Worm (Caenorhabditis elegans) whole organism, young adult: ENCODE measurements around the gene T19C4.24.

Experiments used
- B0019.2 ChIP-seq: fragments of 200-800 bp; sonication (Bioruptor generic); conservative IDR thresholded peaks from 2 replicates; pipeline ENCODE4 v1.3.6; 2022; ENCODE audit warnings: missing genetic modification reagents, missing genetic modification characterization, missing compliant biosample characterization
- B0261.1 ChIP-seq: sonication (generic microtip); optimal IDR thresholded peaks from 2 replicates; lab custom pipeline; 2016; ENCODE audit warnings: mild to moderate bottlenecking, missing genetic modification characterization, moderate library complexity, missing compliant biosample characterization
- C17E4.6 ChIP-seq: fragments of 200-800 bp; sonication (Bioruptor generic); IDR thresholded peaks from 2 replicates; pipeline ENCODE4 v1.3.6; 2022; ENCODE audit warnings: missing genetic modification reagents, missing genetic modification characterization, missing compliant biosample characterization
- D2030.7 ChIP-seq: fragments of 200-800 bp; sonication (Bioruptor generic); IDR thresholded peaks from 2 replicates; pipeline ENCODE4 v1.3.6; 2022; ENCODE audit warnings: missing genetic modification reagents, missing genetic modification characterization, missing compliant biosample characterization
- F10E7.11 ChIP-seq: sonication (generic microtip); optimal IDR thresholded peaks from 2 replicates; lab custom pipeline; 2017; ENCODE audit warnings: mild to moderate bottlenecking, missing genetic modification characterization, moderate library complexity, missing compliant biosample characterization
- F33H1.4 ChIP-seq: fragments of 200-800 bp; sonication (Bioruptor generic); IDR thresholded peaks from 2 replicates; pipeline ENCODE4 v1.3.6; 2022; ENCODE audit warnings: missing genetic modification reagents, missing genetic modification characterization, missing compliant biosample characterization
- F37B4.10 ChIP-seq: fragments of 200-800 bp; sonication (Bioruptor generic); IDR thresholded peaks from 2 replicates; pipeline ENCODE4 v1.3.6; 2022; ENCODE audit warnings: missing genetic modification characterization, missing compliant biosample characterization
- T26A5.8 ChIP-seq: sonication (generic microtip); optimal IDR thresholded peaks from 2 replicates; lab custom pipeline; 2016; ENCODE audit warnings: missing genetic modification characterization, missing compliant biosample characterization
- Y53F4B.3 ChIP-seq: fragments of 200-800 bp; sonication (Bioruptor generic); IDR thresholded peaks from 2 replicates; pipeline ENCODE4 v1.3.6; 2022; ENCODE audit warnings: missing genetic modification reagents, missing genetic modification characterization, missing compliant biosample characterization
- Y53G8AR.9 ChIP-seq: fragments of 200-800 bp; sonication (Bioruptor generic); conservative IDR thresholded peaks from 2 replicates; pipeline ENCODE4 v1.3.6; 2022; ENCODE audit warnings: missing genetic modification reagents, missing genetic modification characterization, missing compliant biosample characterization
- Y67H2A.10 ChIP-seq: fragments of 200-800 bp; sonication (Bioruptor generic); conservative IDR thresholded peaks from 2 replicates; pipeline ENCODE4 v1.3.6; 2022; ENCODE audit warnings: missing genetic modification reagents, missing genetic modification characterization, missing compliant biosample characterization
- ZK185.1 ChIP-seq: sonication (generic microtip); optimal IDR thresholded peaks from 2 replicates; lab custom pipeline; 2016; ENCODE audit warnings: mild to moderate bottlenecking, missing genetic modification characterization, missing compliant biosample characterization; ENCODE audit not compliant: poor library complexity, severe bottlenecking
- ama-1 ChIP-seq, 3 experiments: fragments of 150-350 bp in 1 of 3; sonication (generic microtip) in 2 of 3; optimal IDR thresholded peaks; 2 replicates each; lab custom pipeline; 2014 to 2018; ENCODE audit warnings: missing biosample characterization in 2 of 3, missing genetic modification characterization in 2 of 3, missing genetic modification reagents in 2 of 3
- atf-7 ChIP-seq: sonication (generic microtip); optimal IDR thresholded peaks from 2 replicates; lab custom pipeline; 2017; ENCODE audit warnings: mild to moderate bottlenecking, missing genetic modification characterization, missing compliant biosample characterization
- athp-1 ChIP-seq: sonication (generic microtip); optimal IDR thresholded peaks from 2 replicates; lab custom pipeline; 2017; ENCODE audit warnings: mild to moderate bottlenecking, missing genetic modification characterization, missing compliant biosample characterization
- bed-1 ChIP-seq: fragments of 200-800 bp; sonication (Bioruptor generic); IDR thresholded peaks from 2 replicates; pipeline ENCODE4 v1.3.6; 2022; ENCODE audit warnings: missing genetic modification reagents, missing genetic modification characterization, missing compliant biosample characterization
- bed-2 ChIP-seq: fragments of 200-800 bp; sonication (Bioruptor generic); IDR thresholded peaks from 2 replicates; pipeline ENCODE4 v1.3.6; 2022; ENCODE audit warnings: missing genetic modification reagents, missing genetic modification characterization, missing compliant biosample characterization
- ceh-27 ChIP-seq: fragments of 200-800 bp; sonication (Bioruptor generic); optimal IDR thresholded peaks from 2 replicates; lab custom pipeline; 2018; ENCODE audit warnings: mild to moderate bottlenecking, missing genetic modification characterization, moderate library complexity, missing compliant biosample characterization
- ceh-40 ChIP-seq: fragments of 200-800 bp; sonication (Bioruptor generic); IDR thresholded peaks from 2 replicates; pipeline ENCODE4 v1.3.6; 2022; ENCODE audit warnings: missing genetic modification characterization, missing compliant biosample characterization
- ceh-79 ChIP-seq: sonication (generic microtip); optimal IDR thresholded peaks from 2 replicates; lab custom pipeline; 2017; ENCODE audit warnings: mild to moderate bottlenecking, missing genetic modification characterization, missing compliant biosample characterization
- ceh-91 ChIP-seq: fragments of 200-800 bp; sonication (Bioruptor generic); IDR thresholded peaks from 2 replicates; pipeline ENCODE4 v1.3.6; 2022; ENCODE audit warnings: missing genetic modification reagents, missing genetic modification characterization, missing compliant biosample characterization
- die-1 ChIP-seq: sonication (generic microtip); optimal IDR thresholded peaks from 2 replicates; lab custom pipeline; 2016; ENCODE audit warnings: missing genotype, mild to moderate bottlenecking, missing genetic modification characterization, missing compliant biosample characterization
- dox-1 ChIP-seq: fragments of 200-800 bp; sonication (Bioruptor generic); IDR thresholded peaks from 2 replicates; pipeline ENCODE4 v1.3.6; 2022; ENCODE audit warnings: missing genetic modification reagents, missing genetic modification characterization, missing compliant biosample characterization
- dpff-1 ChIP-seq: sonication (generic microtip); optimal IDR thresholded peaks from 2 replicates; lab custom pipeline; 2017; ENCODE audit warnings: mild to moderate bottlenecking, missing genetic modification characterization, missing compliant biosample characterization
- ekl-4 ChIP-seq: fragments of 200-800 bp; sonication (Bioruptor generic); IDR thresholded peaks from 2 replicates; pipeline ENCODE4 v1.3.6; 2022; ENCODE audit warnings: missing genetic modification reagents, missing genetic modification characterization, missing compliant biosample characterization
- fkh-3 ChIP-seq: sonication (generic microtip); optimal IDR thresholded peaks from 2 replicates; lab custom pipeline; 2016; ENCODE audit warnings: mild to moderate bottlenecking, missing genetic modification characterization, missing compliant biosample characterization
- him-1 ChIP-seq: sonication (generic microtip); optimal IDR thresholded peaks from 2 replicates; lab custom pipeline; 2016; ENCODE audit warnings: missing genotype, missing genetic modification reagents, missing genetic modification characterization, missing compliant biosample characterization
- hlh-26 ChIP-seq: fragments of 200-800 bp; sonication (Bioruptor generic); conservative IDR thresholded peaks from 2 replicates; pipeline ENCODE4 v1.3.6; 2022; ENCODE audit warnings: missing genetic modification reagents, missing genetic modification characterization, missing compliant biosample characterization
- hmg-1.2 ChIP-seq: fragments of 200-800 bp; sonication (Bioruptor generic); IDR thresholded peaks from 2 replicates; pipeline ENCODE4 v1.3.6; 2022; ENCODE audit warnings: missing genetic modification reagents, missing genetic modification characterization, missing compliant biosample characterization
- hrde-1 ChIP-seq: sonication (generic microtip); optimal IDR thresholded peaks from 2 replicates; lab custom pipeline; 2016; ENCODE audit warnings: missing genetic modification characterization, mild to moderate bottlenecking, missing compliant biosample characterization, moderate library complexity, missing genotype, missing genetic modification reagents, borderline replicate concordance
- let-526 ChIP-seq: fragments of 200-800 bp; sonication (Bioruptor generic); IDR thresholded peaks from 2 replicates; pipeline ENCODE4 v1.3.6; 2022; ENCODE audit warnings: missing genetic modification reagents, missing genetic modification characterization, missing compliant biosample characterization
- lin-26 ChIP-seq: fragments of 200-800 bp; sonication (Bioruptor generic); IDR thresholded peaks from 2 replicates; pipeline ENCODE4 v1.3.6; 2022; ENCODE audit warnings: missing genetic modification reagents, missing genetic modification characterization, missing compliant biosample characterization
- lin-35 ChIP-seq, 3 experiments: fragments of 150-350 bp in 2 of 3; sonication (generic microtip) in 1 of 3; optimal IDR thresholded peaks; 2 replicates each; lab custom pipeline; 2014 to 2018; ENCODE audit warnings: missing biosample characterization in 3 of 3, missing genetic modification characterization in 3 of 3, missing genetic modification reagents in 3 of 3
- lsy-27 ChIP-seq: sonication (generic microtip); optimal IDR thresholded peaks from 2 replicates; lab custom pipeline; 2017; ENCODE audit warnings: missing genetic modification characterization, mild to moderate bottlenecking, missing compliant biosample characterization, antibody characterized with exemption, missing genotype, borderline replicate concordance; ENCODE audit not compliant: insufficient read depth
- madf-6 ChIP-seq: fragments of 200-800 bp; sonication (Bioruptor generic); IDR thresholded peaks from 2 replicates; pipeline ENCODE4 v1.3.6; 2022; ENCODE audit warnings: missing genetic modification reagents, missing genetic modification characterization, missing compliant biosample characterization
- nhr-120 ChIP-seq: fragments of 200-800 bp; sonication (Bioruptor generic); IDR thresholded peaks from 2 replicates; pipeline ENCODE4 v1.3.6; 2022; ENCODE audit warnings: missing genetic modification characterization, missing compliant biosample characterization
- nhr-27 ChIP-seq: fragments of 200-800 bp; sonication (Bioruptor generic); optimal IDR thresholded peaks from 2 replicates; lab custom pipeline; 2018; ENCODE audit warnings: mild to moderate bottlenecking, missing genetic modification characterization, moderate library complexity, missing compliant biosample characterization
- nhr-80 ChIP-seq: sonication (generic microtip); optimal IDR thresholded peaks from 2 replicates; lab custom pipeline; 2016; ENCODE audit warnings: missing genetic modification characterization, missing compliant biosample characterization
- sea-2 ChIP-seq: fragments of 200-800 bp; sonication (Bioruptor generic); IDR thresholded peaks from 2 replicates; pipeline ENCODE4 v1.3.6; 2022; ENCODE audit warnings: missing genetic modification characterization, missing compliant biosample characterization
- snpc-3.4 ChIP-seq: sonication (generic microtip); optimal IDR thresholded peaks from 2 replicates; lab custom pipeline; 2017; ENCODE audit warnings: missing genetic modification characterization, mild to moderate bottlenecking, missing compliant biosample characterization, antibody characterized with exemption, moderate library complexity, missing genotype, missing genetic modification reagents
- unc-62 ChIP-seq: fragments of 150-350 bp; optimal IDR thresholded peaks from 2 replicates; lab custom pipeline; 2014; ENCODE audit warnings: missing biosample characterization, missing genetic modification reagents, missing genetic modification characterization
- xnd-1 ChIP-seq: sonication (generic microtip); optimal IDR thresholded peaks from 2 replicates; lab custom pipeline; 2016; ENCODE audit warnings: missing genotype, missing genetic modification reagents, missing genetic modification characterization, missing compliant biosample characterization
- zfh-2 ChIP-seq: fragments of 200-800 bp; sonication (Bioruptor generic); conservative IDR thresholded peaks from 2 replicates; pipeline ENCODE4 v1.3.6; 2022; ENCODE audit warnings: missing genetic modification reagents, missing genetic modification characterization, missing compliant biosample characterization
- ztf-3 ChIP-seq: fragments of 200-800 bp; sonication (Bioruptor generic); optimal IDR thresholded peaks from 2 replicates; lab custom pipeline; 2018; ENCODE audit warnings: mild to moderate bottlenecking, missing genetic modification characterization, missing compliant biosample characterization

T19C4.24 gene

DNA sequence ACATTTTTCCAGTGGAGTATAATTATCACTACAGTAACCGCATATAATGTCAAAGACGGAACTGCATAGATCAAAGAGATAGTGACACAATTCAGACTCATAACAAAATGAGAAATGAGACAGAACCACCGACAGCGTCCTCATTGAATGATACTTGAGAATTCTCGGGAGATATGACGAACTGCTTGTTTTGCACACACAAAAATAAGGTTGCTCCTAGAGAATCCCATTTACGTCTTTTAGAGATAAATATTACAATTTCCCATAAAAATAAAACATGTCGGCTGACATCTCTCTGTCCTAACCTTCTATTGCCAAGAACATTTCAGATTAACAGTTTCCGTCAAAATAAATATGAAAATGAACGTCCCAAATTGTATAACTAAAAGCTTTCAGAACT lies 8.7 kb upstream of the T19C4.24 start, which contains the start of gene srg-38:
srg-38 (minus strand) TSS at position 101 of the 400 bp plus-strand sequence.
- TF ChIP-seq dox-1 (GFP tag; lab: Robert Waterston, UW) (no peak), lin-26 (GFP tag; lab: Robert Waterston, UW) (no peak), xnd-1 (no peak), sea-2 (GFP tag; lab: Robert Waterston, UW) (no peak), Y53G8AR.9 (no peak), madf-6 (GFP tag; lab: Robert Waterston, UW) (no peak), bed-1 (GFP tag; lab: Robert Waterston, UW) (no peak), B0019.2 (GFP tag; lab: Robert Waterston, UW) (no peak), D2030.7 (no peak), F10E7.11 (tag; lab: Kevin White, UChicago) (no peak), athp-1 (tag; lab: Kevin White, UChicago) (no peak), snpc-3.4 (tag; lab: Kevin White, UChicago) (no peak), unc-62 (no peak), zfh-2 (GFP tag; lab: Robert Waterston, UW) (no peak), die-1 (no peak)

DNA sequence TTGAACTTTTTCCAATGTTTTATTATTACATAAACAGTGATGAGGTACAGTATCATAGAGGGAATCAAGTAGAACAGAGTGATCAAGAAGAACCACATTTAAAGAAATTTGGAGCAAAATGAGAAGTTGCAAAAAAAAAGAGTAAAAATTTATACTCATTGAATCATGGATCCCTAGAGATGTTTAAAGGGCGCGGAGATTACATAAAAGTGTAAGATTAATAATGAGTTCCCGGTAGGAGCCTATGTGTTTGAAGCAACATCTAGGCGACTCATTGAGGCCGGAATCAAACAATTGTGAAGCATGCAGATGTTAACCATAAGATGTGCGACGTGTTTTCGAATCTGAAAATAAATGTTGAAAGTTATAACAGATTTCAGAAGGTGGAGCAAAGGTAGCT lies 5.5 kb upstream of the T19C4.24 start, which contains the start of gene srg-39:
srg-39 (minus strand) TSS at position 101 of the 400 bp plus-strand sequence.
- TF ChIP-seq nhr-120 (GFP tag; lab: Robert Waterston, UW) (no peak), Y53F4B.3 (GFP tag; lab: Robert Waterston, UW) (no peak), F37B4.10 (GFP tag; lab: Robert Waterston, UW) (no peak), let-526 (GFP tag; lab: Robert Waterston, UW) (no peak), him-1 (tag; lab: Kevin White, UChicago) (no peak), F33H1.4 (GFP tag; lab: Robert Waterston, UW) (no peak), lin-35 (GFP tag; optimal IDR thresholded peaks at IDR 0.05; lab: Kevin White, UChicago) (no peak), atf-7 (tag; lab: Kevin White, UChicago) (no peak), bed-2 (GFP tag; lab: Robert Waterston, UW) (no peak), C17E4.6 (GFP tag; lab: Robert Waterston, UW) (no peak), ceh-40 (no peak), hmg-1.2 (no peak), snpc-3.4 (tag; lab: Kevin White, UChicago) (no peak), ceh-91 (GFP tag; lab: Robert Waterston, UW) (no peak), hlh-26 (GFP tag; lab: Robert Waterston, UW) (no peak), madf-6 (GFP tag; lab: Robert Waterston, UW) (no peak), nhr-80 (no peak), ceh-79 (tag; lab: Kevin White, UChicago) (no peak)
- TF ChIP-seq, all 124 proteins: peak for 0

DNA sequence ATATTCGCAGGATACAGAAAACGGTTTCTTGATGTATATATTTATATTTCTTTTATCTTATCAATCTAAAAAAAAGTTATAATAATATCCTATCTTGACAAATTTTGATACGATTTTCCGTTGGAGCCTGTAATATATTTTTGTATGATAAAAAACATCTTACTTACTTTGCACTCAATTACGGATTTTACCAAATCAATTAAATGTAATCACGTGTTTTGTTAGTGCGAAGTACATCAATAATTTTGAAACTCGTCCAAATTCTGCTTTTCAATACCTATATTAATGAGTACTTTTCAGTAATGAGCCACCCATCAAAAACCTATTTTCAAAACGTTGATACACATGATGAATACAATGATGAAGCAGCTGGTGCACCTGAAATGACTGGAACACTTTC lies 2.6 kb upstream of the T19C4.24 start, which contains the start of gene T19C4.1:
T19C4.1 (plus strand) TSS at position 301 of the 400 bp plus-strand sequence.
- TF ChIP-seq Y67H2A.10 (GFP tag; lab: Robert Waterston, UW) = no peak
- no peak for TF ChIP-seq hrde-1 (tag; lab: Kevin White, UChicago)
- TF ChIP-seq sea-2 (GFP tag; lab: Robert Waterston, UW) = no peak
- TF ChIP-seq ztf-3 (GFP tag; lab: Kevin White, UChicago) = no peak
- TF ChIP-seq fkh-3 = no peak
- TF ChIP-seq T26A5.8 (tag; lab: Kevin White, UChicago) = no peak
- TF ChIP-seq bed-2 (GFP tag; lab: Robert Waterston, UW) = no peak
- no peak for TF ChIP-seq ekl-4 (GFP tag; lab: Robert Waterston, UW)
- no peak for TF ChIP-seq him-1 (tag; lab: Kevin White, UChicago)
- TF ChIP-seq nhr-27 (tag; lab: Kevin White, UChicago) = no peak
- no peak for TF ChIP-seq F33H1.4 (GFP tag; lab: Robert Waterston, UW)
- no peak for TF ChIP-seq B0261.1 (tag; lab: Kevin White, UChicago)
- TF ChIP-seq ZK185.1 (tag; lab: Kevin White, UChicago) = no peak
- TF ChIP-seq ceh-27 (GFP tag; lab: Kevin White, UChicago) = no peak
- TF ChIP-seq lsy-27 (tag; lab: Kevin White, UChicago) = no peak
- no peak for TF ChIP-seq ama-1 (optimal IDR thresholded peaks at IDR 0.05; lab: Kevin White, UChicago)
- no peak for TF ChIP-seq ama-1 (GFP tag; optimal IDR thresholded peaks at IDR 0.05; lab: Kevin White, UChicago)
- no peak for TF ChIP-seq dpff-1 (tag; lab: Kevin White, UChicago)
